Worm (Caenorhabditis elegans) whole organism, L4 larva: ENCODE results near the gene daf-28.
A peak's percentile ranks its signal among the peaks of the same experiment; 100 is the strongest.

ENCODE experiments used
- F10B5.3 ChIP-seq: sonication (generic microtip); optimal IDR thresholded peaks from 2 replicates; lab custom pipeline; 2016; ENCODE audit warnings: mild to moderate bottlenecking, missing genetic modification characterization, missing compliant biosample characterization
- T20F7.1 ChIP-seq: fragments of 200-800 bp; sonication (Bioruptor generic); optimal IDR thresholded peaks from 2 replicates; lab custom pipeline; 2018; ENCODE audit warnings: mild to moderate bottlenecking, missing genetic modification characterization, missing compliant biosample characterization
- ZK337.2 ChIP-seq: fragments of 200-800 bp; sonication (Bioruptor generic); IDR thresholded peaks from 2 replicates; pipeline ENCODE4 v1.3.6; 2022; ENCODE audit warnings: missing genetic modification reagents, missing genetic modification characterization, missing compliant biosample characterization
- aha-1 ChIP-seq: fragments of 150-350 bp; peaks from one replicate; lab custom pipeline; 2014; ENCODE audit warnings: missing biosample characterization, missing genetic modification characterization
- ama-1 ChIP-seq: fragments of 150-350 bp; optimal IDR thresholded peaks from 2 replicates; lab custom pipeline; 2014; ENCODE audit warnings: inconsistent platforms, mixed read lengths
- attf-4 ChIP-seq: sonication (generic microtip); optimal IDR thresholded peaks from 3 replicates; lab custom pipeline; 2017; ENCODE audit warnings: missing biosample characterization, missing genetic modification characterization
- ceh-32 ChIP-seq: sonication (generic microtip); optimal IDR thresholded peaks from 2 replicates; lab custom pipeline; 2016; ENCODE audit warnings: mild to moderate bottlenecking, missing genetic modification characterization, missing compliant biosample characterization; ENCODE audit not compliant: poor library complexity
- ceh-62 ChIP-seq: sonication (generic microtip); optimal IDR thresholded peaks from 2 replicates; lab custom pipeline; 2017; ENCODE audit warnings: missing biosample characterization, missing genetic modification characterization
- ctbp-1 ChIP-seq: fragments of 200-800 bp; sonication (Bioruptor generic); IDR thresholded peaks from 2 replicates; pipeline ENCODE4 v1.3.6; 2022; ENCODE audit warnings: missing genetic modification reagents, missing genetic modification characterization, missing compliant biosample characterization
- daf-12 ChIP-seq: fragments of 150-350 bp; optimal IDR thresholded peaks from 2 replicates; lab custom pipeline; 2014; ENCODE audit warnings: missing biosample characterization, missing genetic modification reagents, missing genetic modification characterization
- daf-8 ChIP-seq: fragments of 200-800 bp; sonication (Bioruptor generic); IDR thresholded peaks from 2 replicates; pipeline ENCODE4 v1.3.6; 2022; ENCODE audit warnings: missing genetic modification characterization, missing compliant biosample characterization
- dmd-6 ChIP-seq: fragments of 200-800 bp; sonication (Bioruptor generic); IDR thresholded peaks from 2 replicates; pipeline ENCODE4 v1.3.6; 2022; ENCODE audit warnings: missing genetic modification reagents, missing genetic modification characterization, missing compliant biosample characterization
- egl-27 ChIP-seq: sonication (generic microtip); optimal IDR thresholded peaks from 3 replicates; lab custom pipeline; 2017; ENCODE audit warnings: missing biosample characterization, missing genetic modification reagents, missing genetic modification characterization
- egl-43 ChIP-seq: fragments of 200-800 bp; sonication (Bioruptor generic); IDR thresholded peaks from 2 replicates; pipeline ENCODE4 v1.3.6; 2022; ENCODE audit warnings: missing genetic modification reagents, missing genetic modification characterization, missing compliant biosample characterization
- fos-1 ChIP-seq: fragments of 150-350 bp; optimal IDR thresholded peaks from 2 replicates; lab custom pipeline; 2014; ENCODE audit warnings: missing biosample characterization, missing genetic modification characterization
- gei-8 ChIP-seq: fragments of 200-800 bp; sonication (Bioruptor generic); optimal IDR thresholded peaks from 2 replicates; lab custom pipeline; 2018; ENCODE audit warnings: mild to moderate bottlenecking, missing genetic modification characterization, missing compliant biosample characterization
- hlh-11 ChIP-seq: fragments of 200-800 bp; sonication (Bioruptor generic); optimal IDR thresholded peaks from 2 replicates; lab custom pipeline; 2018; ENCODE audit warnings: mild to moderate bottlenecking, missing genetic modification characterization, missing compliant biosample characterization
- hlh-30 ChIP-seq: sonication (generic microtip); optimal IDR thresholded peaks from 2 replicates; lab custom pipeline; 2017; ENCODE audit warnings: antibody characterized with exemption, mild to moderate bottlenecking, missing genetic modification characterization, missing compliant biosample characterization; ENCODE audit not compliant: insufficient read depth
- jun-1 ChIP-seq: fragments of 150-350 bp; optimal IDR thresholded peaks from 2 replicates; lab custom pipeline; 2014; ENCODE audit warnings: missing biosample characterization, missing genetic modification reagents, missing genetic modification characterization
- lin-1 ChIP-seq: fragments of 200-800 bp; sonication (Bioruptor generic); IDR thresholded peaks from 2 replicates; pipeline ENCODE4 v1.3.6; 2022; ENCODE audit warnings: missing genetic modification reagents, missing genetic modification characterization, missing compliant biosample characterization
- lir-3 ChIP-seq: sonication (generic microtip); optimal IDR thresholded peaks from 2 replicates; lab custom pipeline; 2016; ENCODE audit warnings: mild to moderate bottlenecking, missing genetic modification characterization, missing compliant biosample characterization
- madf-5 ChIP-seq, 2 experiments: fragments of 200-800 bp; sonication (Bioruptor generic); IDR thresholded peaks; 2 replicates each; pipeline ENCODE4 v1.3.6; 2022; ENCODE audit warnings: missing compliant biosample characterization in 2 of 2, missing genetic modification characterization in 2 of 2
- mdt-29 ChIP-seq: fragments of 200-800 bp; sonication (Bioruptor generic); IDR thresholded peaks from 2 replicates; pipeline ENCODE4 v1.3.6; 2022; ENCODE audit warnings: missing genetic modification reagents, missing genetic modification characterization, missing compliant biosample characterization
- nhr-237 ChIP-seq: sonication (generic microtip); optimal IDR thresholded peaks from 2 replicates; lab custom pipeline; 2017; ENCODE audit warnings: missing biosample characterization, missing genetic modification characterization
- nhr-6 ChIP-seq: fragments of 150-350 bp; optimal IDR thresholded peaks from 2 replicates; lab custom pipeline; 2014; ENCODE audit warnings: missing biosample characterization, missing genetic modification characterization
- nhr-77 ChIP-seq: fragments of 150-350 bp; optimal IDR thresholded peaks from 2 replicates; lab custom pipeline; 2014; ENCODE audit warnings: missing biosample characterization, missing genetic modification characterization
- pha-4 ChIP-seq, 2 experiments: fragments of 150-350 bp in 1 of 2; fragments of 200-800 bp in 1 of 2; sonication (Bioruptor generic) in 1 of 2; IDR thresholded peaks in 1 of 2; optimal IDR thresholded peaks in 1 of 2; 2 replicates each; pipeline versions ENCODE4 v1.3.6 to Lab custom; 2014 to 2022; ENCODE audit warnings: missing genetic modification characterization in 2 of 2, missing genetic modification reagents in 2 of 2, missing biosample characterization in 1 of 2, missing compliant biosample characterization in 1 of 2
- sdz-12 ChIP-seq: fragments of 200-800 bp; sonication (Bioruptor generic); optimal IDR thresholded peaks from 2 replicates; lab custom pipeline; 2018; ENCODE audit warnings: mild to moderate bottlenecking, missing genetic modification characterization, missing compliant biosample characterization
- snpc-1.2 ChIP-seq: fragments of 200-800 bp; sonication (Bioruptor generic); IDR thresholded peaks from 2 replicates; pipeline ENCODE4 v1.3.6; 2022; ENCODE audit warnings: missing genetic modification reagents, missing genetic modification characterization, missing compliant biosample characterization
- snpc-4 ChIP-seq: fragments of 150-350 bp; optimal IDR thresholded peaks from 2 replicates; lab custom pipeline; 2014; ENCODE audit warnings: missing biosample characterization, missing genetic modification characterization
- tag-97 ChIP-seq: fragments of 200-800 bp; sonication (Bioruptor generic); IDR thresholded peaks from 2 replicates; pipeline ENCODE4 v1.3.6; 2022; ENCODE audit warnings: missing genetic modification characterization, missing compliant biosample characterization
- unc-130 ChIP-seq: sonication (generic microtip); optimal IDR thresholded peaks from 2 replicates; lab custom pipeline; 2016; ENCODE audit warnings: missing genetic modification reagents, missing genetic modification characterization, missing compliant biosample characterization
- unc-39 ChIP-seq: sonication (generic microtip); optimal IDR thresholded peaks from 2 replicates; lab custom pipeline; 2017; ENCODE audit warnings: missing biosample characterization, missing genetic modification characterization
- zip-11 ChIP-seq: fragments of 200-800 bp; sonication (Bioruptor generic); IDR thresholded peaks from 2 replicates; pipeline ENCODE4 v1.3.6; 2022; ENCODE audit warnings: missing genetic modification characterization, missing compliant biosample characterization

Gene daf-28

ce11 chrV:19802797-19803196 lies 12.1 kb upstream of the daf-28 start:
- TF ChIP-seq nhr-6 (tag; lab: Kevin White, UChicago): no peak
- TF ChIP-seq pha-4 (GFP tag; IDR thresholded peaks at IDR 0.05; lab: Robert Waterston, UW): no peak
- TF ChIP-seq pha-4 (tag; optimal IDR thresholded peaks at IDR 0.05; lab: Kevin White, UChicago): no peak
- TF ChIP-seq snpc-1.2 (GFP tag; lab: Robert Waterston, UW): no peak
- TF ChIP-seq lir-3 (tag; lab: Kevin White, UChicago): no peak
- TF ChIP-seq F10B5.3 (tag; lab: Kevin White, UChicago): no peak
- TF ChIP-seq mdt-29: no peak
- TF ChIP-seq tag-97 (GFP tag; lab: Robert Waterston, UW): no peak
- TF ChIP-seq nhr-237 (tag; lab: Kevin White, UChicago): no peak
- no peak for TF ChIP-seq ZK337.2 (GFP tag; lab: Robert Waterston, UW)
- no peak for TF ChIP-seq attf-4 (tag; lab: Kevin White, UChicago)
- TF ChIP-seq ama-1 (lab: Kevin White, UChicago): no peak
- TF ChIP-seq ceh-62: no peak

DNA sequence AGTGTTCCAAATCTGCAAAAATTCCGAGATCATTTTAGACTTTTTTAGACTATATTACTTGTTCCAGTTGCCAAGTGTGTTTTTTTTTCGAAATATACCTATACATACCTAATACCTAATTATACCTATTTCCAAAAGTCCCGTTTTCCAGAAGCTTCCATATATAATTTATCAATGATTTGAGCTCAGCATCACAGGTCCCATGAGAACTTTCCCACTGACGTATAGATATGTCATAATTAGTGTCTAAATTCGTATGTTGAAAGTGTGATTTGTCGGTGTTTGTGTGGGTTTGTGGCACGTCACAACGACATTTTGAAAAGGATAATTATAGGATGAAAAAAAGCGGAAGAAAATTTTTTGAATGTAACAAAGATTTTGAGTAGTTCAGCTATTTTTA lies 9.4 kb upstream of the daf-28 start:
- TF ChIP-seq daf-12 (tag; lab: Kevin White, UChicago) (no peak), ceh-32 (tag; lab: Kevin White, UChicago) (no peak), lin-1 (GFP tag; lab: Robert Waterston, UW) (no peak), aha-1 (peak; percentile 82), unc-39 (no peak), ceh-62 (no peak)
- TF ChIP-seq, all 104 proteins: peak for 1

ce11 chrV:19820178-19820577 lies 5.2 kb downstream of the daf-28 start:
- TF ChIP-seq aha-1: peak; percentile 56
- no peak for TF ChIP-seq sdz-12 (GFP tag; lab: Kevin White, UChicago)
- no peak for TF ChIP-seq egl-27 (tag; lab: Kevin White, UChicago)
- TF ChIP-seq zip-11 (GFP tag; lab: Robert Waterston, UW): no peak
- TF ChIP-seq nhr-77 (tag; lab: Kevin White, UChicago): no peak

DNA sequence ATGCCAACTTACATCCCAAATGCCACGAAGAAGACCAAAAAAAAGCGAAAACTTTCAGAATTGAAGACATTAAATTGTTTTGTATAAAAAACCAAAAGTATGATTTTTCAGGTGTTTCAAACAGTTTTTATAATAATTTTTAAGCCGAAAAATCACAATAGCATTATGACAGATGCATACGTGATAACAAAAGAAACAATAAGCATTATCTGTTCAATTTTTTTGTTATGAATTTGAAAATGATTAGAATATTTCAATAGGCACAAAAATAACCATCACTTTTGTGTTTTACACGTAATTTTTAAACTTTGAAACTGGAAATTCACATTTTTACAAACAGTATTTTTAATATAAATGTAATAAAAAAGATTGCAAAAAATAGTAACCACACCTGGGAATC lies 7.2 kb downstream of the daf-28 start, which contains the start of gene Y116F11B.17:
Gene Y116F11B.17, minus strand, starts transcription at position 101 of the 400 bp plus-strand sequence.
- TF ChIP-seq dmd-6 (no peak), fos-1 (no peak), madf-5 (GFP tag; IDR thresholded peaks at IDR 0.05; lab: Robert Waterston, UW) (no peak), snpc-4 (tag; lab: Kevin White, UChicago) (no peak)

- TF ChIP-seq egl-43 (GFP tag; lab: Robert Waterston, UW): no peak
- no peak for TF ChIP-seq ceh-32 (tag; lab: Kevin White, UChicago)
- TF ChIP-seq ctbp-1 (GFP tag; lab: Robert Waterston, UW): no peak
- no peak for TF ChIP-seq T20F7.1 (GFP tag; lab: Kevin White, UChicago)
- no peak for TF ChIP-seq gei-8
- TF ChIP-seq jun-1 (tag; lab: Kevin White, UChicago): no peak
- no peak for TF ChIP-seq hlh-11 (tag; lab: Kevin White, UChicago)
- TF ChIP-seq unc-130 (GFP tag; lab: Kevin White, UChicago): no peak
- TF ChIP-seq daf-8 (GFP tag; lab: Robert Waterston, UW): no peak
- no peak for TF ChIP-seq hlh-30
These were observed 12.5 kb downstream of the daf-28 start for ce11 chrV:19827481-19827880.
